Worm (Caenorhabditis elegans): ENCODE data around the gene usp-33.
A peak's percentile ranks its signal among the peaks of the same experiment; 100 is the strongest.

Gene usp-33

DNA sequence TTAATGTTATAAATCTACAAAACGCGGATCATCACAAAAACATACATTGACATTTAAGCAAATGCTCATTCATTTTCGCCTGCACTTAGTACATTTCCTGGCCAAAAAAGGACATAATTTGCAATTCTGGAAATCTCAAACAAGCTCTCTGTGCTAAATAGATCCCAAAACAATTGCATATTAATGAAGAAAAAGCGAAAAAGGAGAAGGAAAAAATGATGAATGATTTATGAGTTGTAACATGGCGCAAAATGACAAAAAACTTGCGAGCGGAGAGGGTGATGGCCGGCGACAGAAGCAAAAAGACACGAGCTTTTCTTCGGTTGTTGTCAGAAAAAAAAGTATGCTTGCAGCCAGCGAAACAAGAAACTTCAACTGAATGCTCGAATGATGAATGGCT lies 36.3 kb upstream of the usp-33 start:
- TF ChIP-seq mab-9 (GFP tag; IDR thresholded peaks at IDR 0.05): no peak
- peak; percentile 30 for TF ChIP-seq egl-13 (tag; optimal IDR thresholded peaks at IDR 0.05)
- peak; percentile 74 for TF ChIP-seq unc-86 (tag; optimal IDR thresholded peaks at IDR 0.05)
- TF ChIP-seq dsc-1 (tag; optimal IDR thresholded peaks at IDR 0.05): no peak
- peak; percentile 44 for TF ChIP-seq lin-14 (GFP tag; optimal IDR thresholded peaks at IDR 0.05)
- TF ChIP-seq sptf-1 (tag; optimal IDR thresholded peaks at IDR 0.05): no peak
- TF ChIP-seq isw-1 (GFP tag; IDR thresholded peaks at IDR 0.05): no peak

DNA sequence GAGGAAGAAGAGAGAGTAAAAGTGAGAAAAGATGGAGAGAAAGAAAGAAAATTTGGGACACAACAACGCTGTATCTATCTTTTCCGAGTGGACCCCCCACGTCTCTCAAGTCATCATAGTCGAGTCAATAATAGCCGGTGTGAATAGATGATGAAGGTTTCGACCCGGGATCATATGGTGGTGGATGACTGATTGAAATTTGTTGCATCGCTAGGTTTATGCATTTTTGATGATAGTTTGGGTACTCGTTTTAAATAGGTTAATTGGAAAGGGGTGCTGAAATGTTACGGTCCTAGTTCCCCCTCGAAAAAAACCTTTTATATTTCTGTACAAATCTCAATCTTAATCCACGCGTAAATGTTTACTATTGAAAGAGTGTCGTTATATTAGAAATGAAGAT lies 35.6 kb upstream of the usp-33 start:
- TF ChIP-seq sox-4 (tag; optimal IDR thresholded peaks at IDR 0.05) (no peak), nhr-47 (tag; optimal IDR thresholded peaks at IDR 0.05) (no peak), nhr-85 (tag) (peak; percentile 54), lin-14 (GFP tag; optimal IDR thresholded peaks at IDR 0.05) (no peak), nhr-77 (tag; optimal IDR thresholded peaks at IDR 0.05) (no peak), unc-86 (tag; optimal IDR thresholded peaks at IDR 0.05) (peak; percentile 0), xbp-1 (tag; optimal IDR thresholded peaks at IDR 0.05) (no peak)

- no peak for TF ChIP-seq lin-13 (GFP tag; optimal IDR thresholded peaks at IDR 0.05)
- TF ChIP-seq egl-27 (tag; optimal IDR thresholded peaks at IDR 0.05): no peak
- no peak for TF ChIP-seq nhr-28 (tag; optimal IDR thresholded peaks at IDR 0.05)
- no peak for TF ChIP-seq ama-1 (optimal IDR thresholded peaks at IDR 0.05)
- no peak for TF ChIP-seq nhr-84 (tag; optimal IDR thresholded peaks at IDR 0.05)
- TF ChIP-seq ceh-63 (GFP tag; optimal IDR thresholded peaks at IDR 0.05): no peak
- TF ChIP-seq nhr-11 (tag; optimal IDR thresholded peaks at IDR 0.05): no peak
- TF ChIP-seq vab-15 (tag; optimal IDR thresholded peaks at IDR 0.05): no peak
- no peak for TF ChIP-seq ceh-8 (GFP tag; optimal IDR thresholded peaks at IDR 0.05)
- TF ChIP-seq elt-3 (tag; optimal IDR thresholded peaks at IDR 0.05): no peak
Measured at ce11 chrX:15557849-15558248, 33.3 kb upstream of the usp-33 start, which contains the start of gene lron-3. TSS of gene lron-3 (minus strand) at chrX:15557949.

DNA sequence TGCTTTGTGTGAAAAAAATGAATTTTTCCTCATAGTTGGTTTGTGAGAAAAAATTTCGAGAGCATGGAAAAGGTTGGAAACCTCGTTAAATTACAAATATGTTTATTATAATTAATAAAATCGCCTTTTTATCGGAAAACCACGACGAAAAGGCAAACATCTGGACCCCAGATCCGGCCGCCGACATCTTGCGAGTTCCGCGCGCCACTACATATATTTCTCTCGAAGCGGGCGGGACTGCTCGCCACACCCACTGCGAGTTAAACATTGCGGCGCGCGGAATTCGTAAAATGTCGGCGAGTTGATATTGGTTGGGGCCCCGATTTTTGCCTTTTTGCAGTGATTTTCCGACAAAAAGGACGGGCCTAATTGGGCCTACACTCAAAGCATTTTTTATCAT lies 31.7 kb upstream of the usp-33 start:
- TF ChIP-seq snpc-4 (tag; optimal IDR thresholded peaks at IDR 0.05) (peak; percentile 89), fkh-8 (tag; optimal IDR thresholded peaks at IDR 0.05) (no peak)

DNA sequence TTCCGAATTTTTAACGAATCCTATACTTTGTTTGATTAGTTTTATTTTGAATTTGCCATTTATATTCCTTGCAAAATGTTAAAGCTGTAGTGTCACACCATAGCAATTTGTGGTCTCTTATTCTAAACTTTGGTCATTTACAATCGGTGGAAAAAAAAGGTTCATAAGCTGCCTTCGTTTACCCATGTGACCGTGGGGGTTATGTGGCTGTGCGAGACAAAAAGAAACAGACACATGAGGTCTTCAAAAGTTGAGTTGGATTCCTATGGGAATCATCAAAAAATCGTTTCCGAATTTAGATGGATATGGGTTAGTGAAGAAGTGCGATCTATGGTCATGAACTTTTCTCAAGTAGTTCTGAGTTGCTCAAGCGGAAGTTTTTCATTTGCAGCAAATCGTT lies 26.8 kb upstream of the usp-33 start:
- TF ChIP-seq mab-9 (GFP tag; IDR thresholded peaks at IDR 0.05) (peak; percentile 45; the same call in 1 of the 2 replicates), tlp-1 (tag; optimal IDR thresholded peaks at IDR 0.05) (no peak), lsy-2 (tag; optimal IDR thresholded peaks at IDR 0.05) (peak; percentile 1 to 25), elt-2 (tag; optimal IDR thresholded peaks at IDR 0.05) (no peak), ceh-63 (GFP tag; optimal IDR thresholded peaks at IDR 0.05) (no peak), nhr-28 (tag; optimal IDR thresholded peaks at IDR 0.05) (no peak), ceh-8 (GFP tag; optimal IDR thresholded peaks at IDR 0.05) (no peak), ztf-11 (tag; optimal IDR thresholded peaks at IDR 0.05) (no peak), lin-13 (GFP tag; optimal IDR thresholded peaks at IDR 0.05) (no peak), efl-3 (GFP tag; optimal IDR thresholded peaks at IDR 0.05) (no peak), alr-1 (tag; optimal IDR thresholded peaks at IDR 0.05; ENCODE audit: borderline replicate concordance) (no peak), sup-37 (GFP tag; optimal IDR thresholded peaks at IDR 0.05) (no peak), irx-1 (tag; optimal IDR thresholded peaks at IDR 0.05) (no peak), nhr-11 (tag; optimal IDR thresholded peaks at IDR 0.05) (no peak), lin-15B (tag; optimal IDR thresholded peaks at IDR 0.05) (no peak), unc-30 (tag; optimal IDR thresholded peaks at IDR 0.05) (no peak), snpc-4 (tag; optimal IDR thresholded peaks at IDR 0.05) (no peak), skn-1 (tag; optimal IDR thresholded peaks at IDR 0.05) (no peak), unc-62 (GFP tag; optimal IDR thresholded peaks at IDR 0.05) (no peak), nhr-237 (tag; optimal IDR thresholded peaks at IDR 0.05) (no peak), nhr-77 (tag; optimal IDR thresholded peaks at IDR 0.05) (no peak), nhr-20 (tag; optimal IDR thresholded peaks at IDR 0.05) (no peak), mdl-1 (tag; optimal IDR thresholded peaks at IDR 0.05) (no peak), Y116A8C.19 (tag; optimal IDR thresholded peaks at IDR 0.05; ENCODE audit: borderline replicate concordance) (no peak), unc-98 (GFP tag; IDR thresholded peaks at IDR 0.05) (no peak), pag-3 (tag; optimal IDR thresholded peaks at IDR 0.05; ENCODE audit: borderline replicate concordance, insufficient read depth) (no peak), nhr-84 (tag; optimal IDR thresholded peaks at IDR 0.05) (no peak), zip-4 (GFP tag; optimal IDR thresholded peaks at IDR 0.05) (no peak), ceh-82 (tag; optimal IDR thresholded peaks at IDR 0.05) (peak in 1 of 3 experiments; percentile 6), nhr-12 (tag; optimal IDR thresholded peaks at IDR 0.05) (no peak)
